Fruit fly (Drosophila melanogaster) whole organism, embryonic: ENCODE data around the gene dnc.

Source experiments
- Aef1 ChIP-seq: fragments of 200-800 bp; sonication (Bioruptor generic); IDR thresholded peaks from 3 replicates; pipeline ENCODE4 v1.3.6; 2022; ENCODE audit warnings: missing biosample characterization, missing genetic modification characterization
- B-H1 ChIP-seq: fragments of 200-800 bp; sonication (Bioruptor generic); IDR thresholded peaks from 3 replicates; pipeline ENCODE4 v1.3.6; 2022; ENCODE audit warnings: missing biosample characterization, missing genetic modification characterization
- Bgb ChIP-seq: fragments of 200-800 bp; sonication (Bioruptor generic); IDR thresholded peaks from 2 replicates; pipeline ENCODE4 v1.3.6; 2022; ENCODE audit warnings: missing biosample characterization, missing genetic modification characterization; ENCODE audit not compliant: partially characterized antibody
- CG10147 ChIP-seq: fragments of 200-800 bp; sonication (Bioruptor generic); optimal IDR thresholded peaks from 2 replicates; lab custom pipeline; 2019; ENCODE audit warnings: missing biosample characterization, mild to moderate bottlenecking, missing genetic modification characterization, moderate library complexity
- CG10979 ChIP-seq: fragments of 200-800 bp; sonication (Bioruptor generic); optimal IDR thresholded peaks from 2 replicates; lab custom pipeline; 2018; ENCODE audit warnings: missing biosample characterization, mild to moderate bottlenecking, missing genetic modification characterization, moderate library complexity
- CG11085 ChIP-seq: fragments of 200-800 bp; sonication (Bioruptor generic); IDR thresholded peaks from 2 replicates; pipeline ENCODE4 v1.3.6; 2022; ENCODE audit warnings: missing biosample characterization, missing genetic modification characterization
- CG12071 ChIP-seq: fragments of 200-800 bp; sonication (Bioruptor generic); optimal IDR thresholded peaks from 3 replicates; lab custom pipeline; 2018; ENCODE audit warnings: missing biosample characterization, mild to moderate bottlenecking, missing genetic modification characterization
- CG12391 ChIP-seq: fragments of 200-800 bp; sonication (Bioruptor generic); optimal IDR thresholded peaks from 3 replicates; lab custom pipeline; 2018; ENCODE audit warnings: missing biosample characterization, mild to moderate bottlenecking, missing genetic modification characterization, moderate library complexity
- CG13424 ChIP-seq: fragments of 200-800 bp; sonication (Bioruptor generic); optimal IDR thresholded peaks from 2 replicates; lab custom pipeline; 2019; ENCODE audit warnings: missing biosample characterization, mild to moderate bottlenecking, missing genetic modification characterization, moderate library complexity
- CG15073 ChIP-seq: fragments of 200-800 bp; sonication (Bioruptor generic); optimal IDR thresholded peaks from 2 replicates; lab custom pipeline; 2016; ENCODE audit warnings: missing biosample characterization, missing genetic modification characterization
- CG17802 ChIP-seq: fragments of 200-800 bp; sonication (Bioruptor generic); optimal IDR thresholded peaks from 2 replicates; lab custom pipeline; 2018; ENCODE audit warnings: missing biosample characterization, mild to moderate bottlenecking, missing genetic modification characterization, moderate library complexity
- CG17912 ChIP-seq: fragments of 200-800 bp; sonication (Bioruptor generic); optimal IDR thresholded peaks from 2 replicates; lab custom pipeline; 2018; ENCODE audit warnings: missing biosample characterization, mild to moderate bottlenecking, missing genetic modification characterization
- CG1792 ChIP-seq: fragments of 200-800 bp; sonication (Bioruptor generic); optimal IDR thresholded peaks from 2 replicates; lab custom pipeline; 2016; ENCODE audit warnings: missing biosample characterization, missing genetic modification characterization
- CG2120 ChIP-seq: fragments of 200-800 bp; sonication (Bioruptor generic); optimal IDR thresholded peaks from 3 replicates; lab custom pipeline; 2016; ENCODE audit warnings: missing biosample characterization, missing genetic modification characterization
- CG30431 ChIP-seq: fragments of 200-800 bp; sonication (Bioruptor generic); optimal IDR thresholded peaks from 2 replicates; lab custom pipeline; 2017; ENCODE audit warnings: missing biosample characterization, missing genetic modification characterization
- CG34376 ChIP-seq: fragments of 200-800 bp; sonication (Bioruptor generic); optimal IDR thresholded peaks from 2 replicates; lab custom pipeline; 2018; ENCODE audit warnings: missing biosample characterization, mild to moderate bottlenecking, missing genetic modification characterization
- CG3847 ChIP-seq: fragments of 200-800 bp; sonication (Bioruptor generic); IDR thresholded peaks from 2 replicates; pipeline ENCODE4 v1.3.6; 2022; ENCODE audit warnings: missing biosample characterization, missing genetic modification characterization
- CG4404 ChIP-seq: fragments of 200-800 bp; sonication (Bioruptor generic); IDR thresholded peaks from 2 replicates; pipeline ENCODE4 v1.3.6; 2022; ENCODE audit warnings: missing biosample characterization, missing genetic modification characterization
- CG7556 ChIP-seq: fragments of 200-800 bp; sonication (Bioruptor generic); optimal IDR thresholded peaks from 2 replicates; lab custom pipeline; 2017; ENCODE audit warnings: missing biosample characterization, mild to moderate bottlenecking, missing genetic modification characterization
- CG9727 ChIP-seq: fragments of 200-800 bp; sonication (Bioruptor generic); optimal IDR thresholded peaks from 3 replicates; lab custom pipeline; 2017; ENCODE audit warnings: missing biosample characterization, mild to moderate bottlenecking, missing genetic modification characterization
- CG9817 ChIP-seq: fragments of 200-800 bp; sonication (Bioruptor generic); optimal IDR thresholded peaks from 2 replicates; lab custom pipeline; 2018; ENCODE audit warnings: missing biosample characterization, mild to moderate bottlenecking, missing genetic modification characterization, moderate library complexity
- CG9876 ChIP-seq: fragments of 200-800 bp; sonication (Bioruptor generic); optimal IDR thresholded peaks from 2 replicates; lab custom pipeline; 2016; ENCODE audit warnings: missing biosample characterization, missing genetic modification characterization
- CoRest ChIP-seq: fragments of 200-800 bp; sonication (Bioruptor generic); optimal IDR thresholded peaks from 3 replicates; lab custom pipeline; 2018; ENCODE audit warnings: missing biosample characterization, mild to moderate bottlenecking, missing genetic modification characterization, moderate library complexity
- Ets65A ChIP-seq: fragments of 200-800 bp; sonication (Bioruptor generic); peaks from one replicate; lab custom pipeline; 2016; ENCODE audit warnings: missing biosample characterization, missing genetic modification characterization
- GATAe ChIP-seq: fragments of 200-800 bp; sonication (Bioruptor generic); conservative IDR thresholded peaks from 2 replicates; pipeline ENCODE4 v1.3.6; 2022; ENCODE audit warnings: missing biosample characterization, missing genetic modification characterization
- Gug ChIP-seq: fragments of 200-800 bp; sonication (Bioruptor generic); IDR thresholded peaks from 4 replicates; pipeline ENCODE4 v1.3.6; 2022; ENCODE audit warnings: missing biosample characterization, missing genetic modification characterization
- Hr51 ChIP-seq, 2 experiments: fragments of 200-800 bp; sonication (Bioruptor generic); optimal IDR thresholded peaks; 2 replicates in 1 of 2; 3 replicates in 1 of 2; lab custom pipeline; 2016 to 2018; ENCODE audit warnings: missing biosample characterization in 2 of 2, missing genetic modification characterization in 2 of 2, mild to moderate bottlenecking in 1 of 2, moderate library complexity in 1 of 2
- Kr ChIP-seq: fragments of 200-800 bp; sonication (Bioruptor generic); optimal IDR thresholded peaks from 2 replicates; lab custom pipeline; 2017; ENCODE audit warnings: missing biosample characterization, mild to moderate bottlenecking, missing genetic modification characterization
- Med ChIP-seq: fragments of 200-800 bp; sonication (Bioruptor generic); peaks from one replicate; lab custom pipeline; 2016; ENCODE audit warnings: missing biosample characterization, missing genetic modification characterization, mild to moderate bottlenecking, inconsistent platforms, moderate library complexity
- NFAT ChIP-seq: fragments of 200-800 bp; sonication (Bioruptor generic); IDR thresholded peaks from 2 replicates; pipeline ENCODE4 v1.3.6; 2022; ENCODE audit warnings: missing biosample characterization, missing genetic modification characterization
- Poxn ChIP-seq: fragments of 200-800 bp; sonication (Bioruptor generic); IDR thresholded peaks from 2 replicates; pipeline ENCODE4 v1.3.6; 2022; ENCODE audit warnings: missing biosample characterization, missing genetic modification characterization
- Sin3A ChIP-seq: fragments of >200 bp; optimal IDR thresholded peaks from 2 replicates; lab custom pipeline; 2018
- Six4 ChIP-seq: fragments of 200-800 bp; sonication (Bioruptor generic); optimal IDR thresholded peaks from 2 replicates; lab custom pipeline; 2016; ENCODE audit warnings: missing biosample characterization, missing genetic modification characterization
- Sry-δ ChIP-seq: fragments of 200-800 bp; sonication (Bioruptor generic); optimal IDR thresholded peaks from 2 replicates; lab custom pipeline; 2016; ENCODE audit warnings: missing biosample characterization, missing genetic modification characterization
- Trl ChIP-seq, 3 experiments: fragments of >200 bp in 2 of 3; fragments of 200-800 bp in 1 of 3; sonication (Bioruptor generic) in 1 of 3; optimal IDR thresholded peaks; 2 replicates in 1 of 3; 3 replicates in 2 of 3; lab custom pipeline; 2016 to 2017; ENCODE audit warnings: missing biosample characterization in 1 of 3, missing genetic modification characterization in 1 of 3
- Xbp1 ChIP-seq: fragments of 200-800 bp; sonication (Bioruptor generic); optimal IDR thresholded peaks from 3 replicates; lab custom pipeline; 2016; ENCODE audit warnings: missing biosample characterization, mild to moderate bottlenecking, missing genetic modification characterization
- al ChIP-seq: fragments of 200-800 bp; sonication (Bioruptor generic); IDR thresholded peaks from 2 replicates; pipeline ENCODE4 v1.3.6; 2022; ENCODE audit warnings: missing biosample characterization, missing genetic modification characterization
- ap ChIP-seq: fragments of 200-800 bp; sonication (Bioruptor generic); IDR thresholded peaks from 2 replicates; pipeline ENCODE4 v1.3.6; 2022; ENCODE audit warnings: missing biosample characterization, missing genetic modification characterization
- bab2 ChIP-seq: fragments of 200-800 bp; sonication (Bioruptor generic); optimal IDR thresholded peaks from 2 replicates; lab custom pipeline; 2016; ENCODE audit warnings: missing biosample characterization, missing genetic modification characterization
- bsh ChIP-seq, 2 experiments: fragments of 200-800 bp; sonication (Bioruptor generic); optimal IDR thresholded peaks; 2 replicates each; lab custom pipeline; 2017 to 2018; ENCODE audit warnings: mild to moderate bottlenecking in 2 of 2, missing biosample characterization in 2 of 2, missing genetic modification characterization in 2 of 2, moderate library complexity in 1 of 2
- chif ChIP-seq, 2 experiments: fragments of 200-800 bp; sonication (Bioruptor generic); optimal IDR thresholded peaks; 3 replicates each; lab custom pipeline; 2016; ENCODE audit warnings: missing biosample characterization in 2 of 2, missing genetic modification characterization in 2 of 2
- chm ChIP-seq: fragments of 200-800 bp; sonication (Bioruptor generic); IDR thresholded peaks from 2 replicates; pipeline ENCODE4 v1.3.6; 2022; ENCODE audit warnings: missing biosample characterization, missing genetic modification characterization
- grn ChIP-seq: fragments of 200-800 bp; sonication (Bioruptor generic); optimal IDR thresholded peaks from 3 replicates; lab custom pipeline; 2017; ENCODE audit warnings: missing biosample characterization, missing genetic modification characterization
- gsb ChIP-seq: fragments of 200-800 bp; sonication (Bioruptor generic); IDR thresholded peaks from 2 replicates; pipeline ENCODE4 v1.3.6; 2022; ENCODE audit warnings: missing biosample characterization, missing genetic modification characterization
- jumu ChIP-seq: fragments of 200-800 bp; sonication (Bioruptor generic); optimal IDR thresholded peaks from 3 replicates; lab custom pipeline; 2016; ENCODE audit warnings: missing biosample characterization, missing genetic modification characterization
- knrl ChIP-seq: fragments of 200-800 bp; sonication (Bioruptor generic); IDR thresholded peaks from 3 replicates; pipeline ENCODE4 v1.3.6; 2022; ENCODE audit warnings: missing biosample characterization, missing genetic modification characterization; ENCODE audit not compliant: partially characterized antibody
- sd ChIP-seq: fragments of 200-800 bp; sonication (Bioruptor generic); optimal IDR thresholded peaks from 3 replicates; lab custom pipeline; 2018; ENCODE audit warnings: missing biosample characterization, mild to moderate bottlenecking, missing genetic modification characterization, moderate library complexity
- tgo ChIP-seq: fragments of 200-800 bp; sonication (Bioruptor generic); IDR thresholded peaks from 3 replicates; pipeline ENCODE4 v1.3.6; 2022; ENCODE audit warnings: missing biosample characterization, missing genetic modification characterization
- ttk ChIP-seq: fragments of 200-800 bp; sonication (Bioruptor generic); IDR thresholded peaks from 2 replicates; pipeline ENCODE4 v2.1.2; 2022; ENCODE audit warnings: missing biosample characterization, missing genetic modification characterization
- wor ChIP-seq: fragments of 200-800 bp; sonication (Bioruptor generic); IDR thresholded peaks from 2 replicates; pipeline ENCODE4 v1.3.6; 2022; ENCODE audit warnings: missing biosample characterization, missing genetic modification characterization
- zfh2 ChIP-seq: fragments of 200-800 bp; sonication (Bioruptor generic); optimal IDR thresholded peaks from 2 replicates; lab custom pipeline; 2016; ENCODE audit warnings: missing biosample characterization, missing genetic modification characterization

Gene dnc

dm6 chrX:3380981-3381380 is 204.7 kb downstream of the dnc start (continued):
- TF ChIP-seq CG3847 (GFP tag; lab: Robert Waterston, UW) = 0 out of 2 replicates have a peak, but pooled peaks have one; percentile 9
- TF ChIP-seq CG15073 (GFP tag; lab: Kevin White, UChicago) = no peak
- TF ChIP-seq Six4 (GFP tag; lab: Kevin White, UChicago) = no peak
- no peak for TF ChIP-seq Bgb (GFP tag; lab: Robert Waterston, UW)
- TF ChIP-seq wor (GFP tag; lab: Robert Waterston, UW) = no peak
- TF ChIP-seq CG17912 = no peak
- no peak for TF ChIP-seq Sin3A (lab: Kevin White, UChicago)
- TF ChIP-seq CG17802 (tag; lab: Kevin White, UChicago) = no peak
- TF ChIP-seq CG34376 (GFP tag; lab: Kevin White, UChicago) = no peak
- no peak for TF ChIP-seq GATAe (GFP tag; lab: Robert Waterston, UW)
- no peak for TF ChIP-seq CG1792 (GFP tag; lab: Kevin White, UChicago)
- 0 out of 2 replicates have a peak, but pooled peaks have one; percentile 11 for TF ChIP-seq CG11085
- TF ChIP-seq knrl (GFP tag; lab: Robert Waterston, UW) = no peak
- TF ChIP-seq CG4404 (GFP tag; lab: Robert Waterston, UW) = no peak
- TF ChIP-seq Trl (optimal IDR thresholded peaks at IDR 0.05; lab: Kevin White, UChicago) = no peak
- TF ChIP-seq Trl (GFP tag; optimal IDR thresholded peaks at IDR 0.05; lab: Kevin White, UChicago) = peak; percentile 9
- TF ChIP-seq CG9876 (GFP tag; lab: Kevin White, UChicago) = no peak
- TF ChIP-seq Poxn (GFP tag; lab: Robert Waterston, UW) = no peak
- TF ChIP-seq Gug = peak; percentile 40; the same call in 1 of the 4 replicates
- peak; percentile 35 for TF ChIP-seq CG9817 (tag; lab: Kevin White, UChicago)
- peak; percentile 10 for TF ChIP-seq CoRest (tag; lab: Kevin White, UChicago)
- TF ChIP-seq sd (tag; lab: Kevin White, UChicago) = peak; percentile 37
- peak; percentile 49 for TF ChIP-seq Ets65A (GFP tag; lab: Kevin White, UChicago)
- TF ChIP-seq CG13424 (tag; lab: Kevin White, UChicago) = peak; percentile 32
- TF ChIP-seq grn (GFP tag; lab: Kevin White, UChicago) = no peak
- no peak for TF ChIP-seq CG30431
- no peak for TF ChIP-seq CG10979 (tag; lab: Kevin White, UChicago)
- no peak for TF ChIP-seq chm
- peak; percentile 51; the same call in 1 of the 2 replicates for TF ChIP-seq al (GFP tag; lab: Robert Waterston, UW)
- peak in 1 of 2 experiments; percentile 44 for TF ChIP-seq Hr51 (GFP tag; optimal IDR thresholded peaks at IDR 0.05; lab: Kevin White, UChicago)
- TF ChIP-seq zfh2 (GFP tag; lab: Kevin White, UChicago) = peak; percentile 16
- TF ChIP-seq CG2120 = peak; percentile 57
- TF ChIP-seq ap (GFP tag; lab: Robert Waterston, UW) = 0 out of 2 replicates have a peak, but pooled peaks have one; percentile 33
- TF ChIP-seq gsb = peak; percentile 43; the same call in 1 of the 2 replicates
- peak; percentile 32 for TF ChIP-seq CG10147 (GFP tag; lab: Kevin White, UChicago)
- peak; percentile 10 for TF ChIP-seq CG7556 (GFP tag; lab: Kevin White, UChicago)
- TF ChIP-seq ttk (GFP tag; lab: Robert Waterston, UW) = 0 out of 2 replicates have a peak, but pooled peaks have one; percentile 38
- peak; percentile 22 for TF ChIP-seq CG12071 (GFP tag; lab: Kevin White, UChicago)
- TF ChIP-seq Xbp1 = peak; percentile 35
- peak; percentile 62; the same call in 2 of the 3 replicates for TF ChIP-seq tgo (GFP tag; lab: Robert Waterston, UW)
- TF ChIP-seq CG9727 (GFP tag; lab: Kevin White, UChicago) = no peak
- TF ChIP-seq Kr (GFP tag; lab: Kevin White, UChicago) = no peak
- peak; percentile 7 for TF ChIP-seq Sry-δ (GFP tag; lab: Kevin White, UChicago)
- peak; percentile 65 for TF ChIP-seq Aef1 (GFP tag; lab: Robert Waterston, UW)
- TF ChIP-seq NFAT = peak; percentile 58; the same call in 1 of the 2 replicates
- TF ChIP-seq Med (GFP tag; lab: Kevin White, UChicago) = peak; percentile 89
- TF ChIP-seq CG12391 (tag; lab: Kevin White, UChicago) = peak; percentile 22
- TF ChIP-seq jumu = peak; percentile 16
- TF ChIP-seq chif (GFP tag; optimal IDR thresholded peaks at IDR 0.05; lab: Kevin White, UChicago) = no peak
- TF ChIP-seq bsh (GFP tag; optimal IDR thresholded peaks at IDR 0.05; lab: Kevin White, UChicago) = peak in 1 of 2 experiments; percentile 28
- peak; percentile 28 for TF ChIP-seq bab2 (GFP tag; lab: Kevin White, UChicago)
- TF ChIP-seq B-H1 (GFP tag; lab: Robert Waterston, UW) = 0 out of 3 replicates have a peak, but pooled peaks have one; percentile 19
